Fruit fly (Drosophila melanogaster) whole organism, embryonic: ENCODE results near the gene UQCR-Q.

ENCODE experiments used
- Atf-2 ChIP-seq: fragments of 200-800 bp; sonication (Bioruptor generic); optimal IDR thresholded peaks from 2 replicates; lab custom pipeline; 2016; ENCODE audit warnings: missing biosample characterization, missing genetic modification characterization
- BEAF-32 ChIP-seq: fragments of 200-800 bp; sonication (Bioruptor generic); optimal IDR thresholded peaks from 3 replicates; lab custom pipeline; 2017; ENCODE audit warnings: missing biosample characterization, missing genetic modification characterization, mild to moderate bottlenecking, moderate library complexity, missing genetic modification reagents
- Blimp-1 ChIP-seq: fragments of 200-800 bp; sonication (Bioruptor generic); optimal IDR thresholded peaks from 3 replicates; lab custom pipeline; 2018; ENCODE audit warnings: missing biosample characterization, missing genetic modification characterization, mild to moderate bottlenecking, moderate library complexity, missing genetic modification reagents
- CG10321 ChIP-seq: fragments of 200-800 bp; sonication (Bioruptor generic); IDR thresholded peaks from 2 replicates; pipeline ENCODE4 v1.3.6; 2022; ENCODE audit warnings: missing biosample characterization, missing genetic modification characterization
- CG10366 ChIP-seq: fragments of 200-800 bp; sonication (Bioruptor generic); IDR thresholded peaks from 2 replicates; pipeline ENCODE4 v1.3.6; 2022; ENCODE audit warnings: missing biosample characterization, missing genetic modification characterization
- CG10543 ChIP-seq: fragments of 200-800 bp; sonication (Bioruptor generic); optimal IDR thresholded peaks from 3 replicates; lab custom pipeline; 2017; ENCODE audit warnings: missing biosample characterization, mild to moderate bottlenecking, missing genetic modification characterization, moderate library complexity
- CG10654 ChIP-seq: fragments of 200-800 bp; sonication (Bioruptor generic); optimal IDR thresholded peaks from 2 replicates; lab custom pipeline; 2016; ENCODE audit warnings: missing biosample characterization, missing genetic modification characterization
- CG10959 ChIP-seq: fragments of 200-800 bp; sonication (Bioruptor generic); IDR thresholded peaks from 2 replicates; pipeline ENCODE4 v1.3.6; 2022; ENCODE audit warnings: missing biosample characterization, missing genetic modification characterization
- CG15269 ChIP-seq: fragments of 200-800 bp; sonication (Bioruptor generic); optimal IDR thresholded peaks from 2 replicates; lab custom pipeline; 2018; ENCODE audit warnings: missing biosample characterization, mild to moderate bottlenecking, missing genetic modification characterization, moderate library complexity
- CG15514 ChIP-seq: fragments of 200-800 bp; sonication (Bioruptor generic); optimal IDR thresholded peaks from 3 replicates; lab custom pipeline; 2017; ENCODE audit warnings: missing biosample characterization, missing genetic modification characterization, mild to moderate bottlenecking, moderate library complexity, missing genetic modification reagents
- CG1602 ChIP-seq: fragments of 200-800 bp; sonication (Bioruptor generic); optimal IDR thresholded peaks from 3 replicates; lab custom pipeline; 2016; ENCODE audit warnings: missing biosample characterization, missing genetic modification characterization
- CG1832 ChIP-seq: fragments of 200-800 bp; sonication (Bioruptor generic); optimal IDR thresholded peaks from 2 replicates; lab custom pipeline; 2017; ENCODE audit warnings: missing biosample characterization, mild to moderate bottlenecking, missing genetic modification characterization, inconsistent platforms
- CG2202 ChIP-seq: fragments of 200-800 bp; sonication (Bioruptor generic); optimal IDR thresholded peaks from 2 replicates; lab custom pipeline; 2018; ENCODE audit warnings: missing biosample characterization, mild to moderate bottlenecking, missing genetic modification characterization
- CG30020 ChIP-seq: fragments of 200-800 bp; optimal IDR thresholded peaks from 2 replicates; lab custom pipeline; 2019; ENCODE audit warnings: missing biosample characterization, mild to moderate bottlenecking, missing genetic modification characterization, moderate library complexity
- CG31388 ChIP-seq: fragments of 200-800 bp; sonication (Bioruptor generic); optimal IDR thresholded peaks from 2 replicates; lab custom pipeline; 2016; ENCODE audit warnings: missing biosample characterization, missing genetic modification characterization
- CG34422 ChIP-seq: fragments of 200-800 bp; sonication (Bioruptor generic); IDR thresholded peaks from 3 replicates; pipeline ENCODE4 v1.3.6; 2022; ENCODE audit warnings: missing biosample characterization, missing genetic modification characterization
- CG4404 ChIP-seq: fragments of 200-800 bp; sonication (Bioruptor generic); IDR thresholded peaks from 2 replicates; pipeline ENCODE4 v1.3.6; 2022; ENCODE audit warnings: missing biosample characterization, missing genetic modification characterization
- CG7987 ChIP-seq: fragments of 200-800 bp; sonication (Bioruptor generic); optimal IDR thresholded peaks from 2 replicates; lab custom pipeline; 2018; ENCODE audit warnings: missing biosample characterization, mild to moderate bottlenecking, missing genetic modification characterization, moderate library complexity
- CG8281 ChIP-seq: fragments of 200-800 bp; sonication (Bioruptor generic); optimal IDR thresholded peaks from 2 replicates; lab custom pipeline; 2018; ENCODE audit warnings: missing biosample characterization, mild to moderate bottlenecking, missing genetic modification characterization, moderate library complexity
- CG8924 ChIP-seq: fragments of 200-800 bp; optimal IDR thresholded peaks from 3 replicates; lab custom pipeline; 2019; ENCODE audit warnings: missing biosample characterization, mild to moderate bottlenecking, missing genetic modification characterization, moderate library complexity
- CTCF ChIP-seq: fragments of 200-800 bp; sonication (Bioruptor generic); optimal IDR thresholded peaks from 2 replicates; lab custom pipeline; 2017; ENCODE audit warnings: missing biosample characterization, mild to moderate bottlenecking, missing genetic modification characterization, moderate library complexity
- CrebB ChIP-seq: fragments of 200-800 bp; sonication (Bioruptor generic); optimal IDR thresholded peaks from 3 replicates; lab custom pipeline; 2018; ENCODE audit warnings: missing biosample characterization, mild to moderate bottlenecking, missing genetic modification characterization
- Dref ChIP-seq: fragments of 200-800 bp; sonication (Bioruptor generic); IDR thresholded peaks from 2 replicates; pipeline ENCODE4 v1.3.6; 2022; ENCODE audit warnings: missing biosample characterization, missing genetic modification characterization
- Ets65A ChIP-seq: fragments of 200-800 bp; sonication (Bioruptor generic); peaks from one replicate; lab custom pipeline; 2016; ENCODE audit warnings: missing biosample characterization, missing genetic modification characterization
- HLHmδ ChIP-seq: fragments of 200-800 bp; sonication (Bioruptor generic); optimal IDR thresholded peaks from 2 replicates; lab custom pipeline; 2018; ENCODE audit warnings: missing biosample characterization, mild to moderate bottlenecking, missing genetic modification characterization, moderate library complexity
- Hey ChIP-seq: fragments of 200-800 bp; sonication (Bioruptor generic); optimal IDR thresholded peaks from 3 replicates; lab custom pipeline; 2018; ENCODE audit warnings: missing biosample characterization, mild to moderate bottlenecking, missing genetic modification characterization
- Hr39 ChIP-seq: fragments of >200 bp; optimal IDR thresholded peaks from 2 replicates; lab custom pipeline; 2017
- Med ChIP-seq: fragments of 200-800 bp; sonication (Bioruptor generic); peaks from one replicate; lab custom pipeline; 2016; ENCODE audit warnings: missing biosample characterization, missing genetic modification characterization, mild to moderate bottlenecking, inconsistent platforms, moderate library complexity
- NFAT ChIP-seq: fragments of 200-800 bp; sonication (Bioruptor generic); IDR thresholded peaks from 2 replicates; pipeline ENCODE4 v1.3.6; 2022; ENCODE audit warnings: missing biosample characterization, missing genetic modification characterization
- Nf-YB ChIP-seq: fragments of 200-800 bp; sonication (Bioruptor generic); optimal IDR thresholded peaks from 3 replicates; lab custom pipeline; 2019; ENCODE audit warnings: missing biosample characterization, mild to moderate bottlenecking, missing genetic modification characterization, moderate library complexity
- Optix ChIP-seq: fragments of 200-800 bp; sonication (Bioruptor generic); IDR thresholded peaks from 3 replicates; pipeline ENCODE4 v1.3.6; 2022; ENCODE audit warnings: missing biosample characterization, missing genetic modification characterization
- Scr ChIP-seq: fragments of 200-800 bp; sonication (Bioruptor generic); IDR thresholded peaks from 2 replicates; pipeline ENCODE4 v1.3.6; 2022; ENCODE audit warnings: missing biosample characterization, missing genetic modification characterization; ENCODE audit not compliant: partially characterized antibody
- YL-1 ChIP-seq: fragments of 200-800 bp; sonication (Bioruptor generic); optimal IDR thresholded peaks from 3 replicates; lab custom pipeline; 2017; ENCODE audit warnings: missing biosample characterization, mild to moderate bottlenecking, missing genetic modification characterization
- cad ChIP-seq: fragments of >200 bp; optimal IDR thresholded peaks from 2 replicates; lab custom pipeline; 2017; ENCODE audit warnings: missing biosample characterization, missing genetic modification characterization
- cato ChIP-seq: fragments of 200-800 bp; sonication (Bioruptor generic); optimal IDR thresholded peaks from 2 replicates; lab custom pipeline; 2016; ENCODE audit warnings: missing biosample characterization, missing genetic modification characterization, borderline replicate concordance
- chif ChIP-seq, 2 experiments: fragments of 200-800 bp; sonication (Bioruptor generic); optimal IDR thresholded peaks; 3 replicates each; lab custom pipeline; 2016; ENCODE audit warnings: missing biosample characterization in 2 of 2, missing genetic modification characterization in 2 of 2
- fd64A ChIP-seq: fragments of 200-800 bp; sonication (Bioruptor generic); optimal IDR thresholded peaks from 3 replicates; lab custom pipeline; 2018; ENCODE audit warnings: missing biosample characterization, mild to moderate bottlenecking, missing genetic modification characterization
- fd96Cb ChIP-seq: fragments of 200-800 bp; sonication (Bioruptor generic); optimal IDR thresholded peaks from 2 replicates; lab custom pipeline; 2018; ENCODE audit warnings: missing biosample characterization, mild to moderate bottlenecking, missing genetic modification characterization, moderate library complexity
- jumu ChIP-seq: fragments of 200-800 bp; sonication (Bioruptor generic); optimal IDR thresholded peaks from 3 replicates; lab custom pipeline; 2016; ENCODE audit warnings: missing biosample characterization, missing genetic modification characterization
- mam ChIP-seq: fragments of 200-800 bp; sonication (Bioruptor generic); optimal IDR thresholded peaks from 3 replicates; lab custom pipeline; 2016; ENCODE audit warnings: missing biosample characterization, missing genetic modification characterization
- onecut ChIP-seq: fragments of 200-800 bp; sonication (Bioruptor generic); IDR thresholded peaks from 2 replicates; pipeline ENCODE4 v1.3.6; 2022; ENCODE audit warnings: missing biosample characterization, missing genetic modification characterization
- pan ChIP-seq, 4 experiments: fragments of >200 bp in 3 of 4; fragments of 200-800 bp in 1 of 4; sonication (Bioruptor generic) in 1 of 4; optimal IDR thresholded peaks in 3 of 4; IDR thresholded peaks in 1 of 4; 2 replicates each; pipeline versions ENCODE4 v1.3.6 to Lab custom; 2017 to 2022; ENCODE audit warnings: missing biosample characterization in 2 of 4, missing genetic modification characterization in 2 of 4, mixed read lengths in 1 of 4
- phol ChIP-seq: fragments of 200-800 bp; sonication (Bioruptor generic); optimal IDR thresholded peaks from 3 replicates; lab custom pipeline; 2018; ENCODE audit warnings: missing biosample characterization, mild to moderate bottlenecking, missing genetic modification characterization, moderate library complexity
- salm ChIP-seq: fragments of 200-800 bp; sonication (Bioruptor generic); optimal IDR thresholded peaks from 2 replicates; lab custom pipeline; 2018; ENCODE audit warnings: missing biosample characterization, mild to moderate bottlenecking, missing genetic modification characterization
- shn ChIP-seq: fragments of 200-800 bp; sonication (Bioruptor generic); optimal IDR thresholded peaks from 3 replicates; lab custom pipeline; 2016; ENCODE audit warnings: missing biosample characterization, missing genetic modification characterization
- slp2 ChIP-seq: fragments of 200-800 bp; sonication (Bioruptor generic); optimal IDR thresholded peaks from 2 replicates; lab custom pipeline; 2016; ENCODE audit warnings: missing biosample characterization, missing genetic modification characterization
- so ChIP-seq: fragments of 200-800 bp; sonication (Bioruptor generic); IDR thresholded peaks from 3 replicates; pipeline ENCODE4 v1.3.6; 2022; ENCODE audit warnings: missing biosample characterization, missing genetic modification characterization
- tll ChIP-seq, 2 experiments: fragments of 200-800 bp in 1 of 2; fragments of >200 bp in 1 of 2; sonication (Bioruptor generic) in 1 of 2; optimal IDR thresholded peaks; 2 replicates each; lab custom pipeline; 2017 to 2019; ENCODE audit warnings: missing biosample characterization in 2 of 2, missing genetic modification characterization in 2 of 2, mild to moderate bottlenecking in 1 of 2, moderate library complexity in 1 of 2
- usp ChIP-seq: fragments of >200 bp; optimal IDR thresholded peaks from 2 replicates; lab custom pipeline; 2017; ENCODE audit warnings: missing biosample characterization, missing genetic modification characterization
- wek ChIP-seq: fragments of 200-800 bp; sonication (Bioruptor generic); optimal IDR thresholded peaks from 3 replicates; lab custom pipeline; 2018; ENCODE audit warnings: missing biosample characterization, mild to moderate bottlenecking, missing genetic modification characterization, moderate library complexity

Gene UQCR-Q

dm6 chr3L:17474711-17475451 is at the start of gene UQCR-Q, which contains the start of gene CG46525 (continued):
- TF ChIP-seq Atf-2: no peak
- TF ChIP-seq CG7987 (GFP tag; lab: Kevin White, UChicago): peak; percentile 8
- TF ChIP-seq CG34422 (GFP tag; lab: Robert Waterston, UW): no peak
- TF ChIP-seq CG10959 (GFP tag; lab: Robert Waterston, UW): no peak
- TF ChIP-seq BEAF-32 (GFP tag; lab: Kevin White, UChicago): peak; percentile 45
- TF ChIP-seq onecut (GFP tag; lab: Robert Waterston, UW): no peak
- TF ChIP-seq Blimp-1 (GFP tag; lab: Kevin White, UChicago): no peak
- no peak for TF ChIP-seq CG2202 (tag; lab: Kevin White, UChicago)
- TF ChIP-seq usp (GFP tag; lab: Kevin White, UChicago): no peak
- TF ChIP-seq shn (GFP tag; lab: Kevin White, UChicago): no peak
- TF ChIP-seq CG10543 (GFP tag; lab: Kevin White, UChicago): no peak
- no peak for TF ChIP-seq chif (GFP tag; optimal IDR thresholded peaks at IDR 0.05; lab: Kevin White, UChicago)
- TF ChIP-seq CG8281 (tag; lab: Kevin White, UChicago): no peak
- TF ChIP-seq NFAT (GFP tag; lab: Robert Waterston, UW): 0 out of 2 replicates have a peak, but pooled peaks have one; percentile 3
- TF ChIP-seq tll (GFP tag; optimal IDR thresholded peaks at IDR 0.05; lab: Kevin White, UChicago): peak in 1 of 2 experiments; percentile 15
- no peak for TF ChIP-seq CG15269 (tag; lab: Kevin White, UChicago)
- TF ChIP-seq jumu (GFP tag; lab: Kevin White, UChicago): no peak
- peak; percentile 13 for TF ChIP-seq Nf-YB (GFP tag; lab: Kevin White, UChicago)
- no peak for TF ChIP-seq CG10321 (GFP tag; lab: Robert Waterston, UW)
- TF ChIP-seq fd64A: no peak
- peak; percentile 68 for TF ChIP-seq YL-1 (GFP tag; lab: Kevin White, UChicago)
- TF ChIP-seq salm: no peak
- TF ChIP-seq CG8924 (tag; lab: Kevin White, UChicago): peak; percentile 5
- peak; percentile 53 for TF ChIP-seq Ets65A
- TF ChIP-seq mam (GFP tag; lab: Kevin White, UChicago): no peak
- TF ChIP-seq cato (GFP tag; lab: Kevin White, UChicago): no peak
- TF ChIP-seq CTCF (GFP tag; lab: Kevin White, UChicago): peak; percentile 75
- TF ChIP-seq HLHmδ (GFP tag; lab: Kevin White, UChicago): no peak
- no peak for TF ChIP-seq CG1832 (GFP tag; lab: Kevin White, UChicago)
- no peak for TF ChIP-seq fd96Cb (tag; lab: Kevin White, UChicago)
- TF ChIP-seq CG10654 (GFP tag; lab: Kevin White, UChicago): no peak
- no peak for TF ChIP-seq Hey (tag; lab: Kevin White, UChicago)
- no peak for TF ChIP-seq pan (optimal IDR thresholded peaks at IDR 0.05; lab: Kevin White, UChicago)
- no peak for TF ChIP-seq pan (GFP tag; optimal IDR thresholded peaks at IDR 0.05 in 1 of 2, IDR thresholded peaks at IDR 0.05 in 1 of 2)
- no peak for TF ChIP-seq Optix (GFP tag; lab: Robert Waterston, UW)
- peak; percentile 39 for TF ChIP-seq Dref (GFP tag; lab: Robert Waterston, UW)
- peak; percentile 81 for TF ChIP-seq Med
- TF ChIP-seq CG4404 (GFP tag; lab: Robert Waterston, UW): no peak
- no peak for TF ChIP-seq cad (GFP tag; lab: Kevin White, UChicago)
- no peak for TF ChIP-seq so (GFP tag; lab: Robert Waterston, UW)
- TF ChIP-seq CG30020 (tag; lab: Kevin White, UChicago): no peak
- no peak for TF ChIP-seq Hr39 (lab: Kevin White, UChicago)
- no peak for TF ChIP-seq wek (GFP tag; lab: Kevin White, UChicago)
- peak; percentile 20 for TF ChIP-seq Scr
- no peak for TF ChIP-seq CG1602 (GFP tag; lab: Kevin White, UChicago)
- peak; percentile 56 for TF ChIP-seq phol (tag; lab: Kevin White, UChicago)
- TF ChIP-seq CG10366 (GFP tag; lab: Robert Waterston, UW): no peak
- TF ChIP-seq CG15514: peak; percentile 74
- no peak for TF ChIP-seq CG31388
- no peak for TF ChIP-seq slp2 (GFP tag; lab: Kevin White, UChicago)
- TF ChIP-seq CrebB (tag; lab: Kevin White, UChicago): peak; percentile 33
